Worm (Caenorhabditis elegans): ENCODE data around the gene Y49F6A.11.

Y49F6A.11 gene

DNA sequence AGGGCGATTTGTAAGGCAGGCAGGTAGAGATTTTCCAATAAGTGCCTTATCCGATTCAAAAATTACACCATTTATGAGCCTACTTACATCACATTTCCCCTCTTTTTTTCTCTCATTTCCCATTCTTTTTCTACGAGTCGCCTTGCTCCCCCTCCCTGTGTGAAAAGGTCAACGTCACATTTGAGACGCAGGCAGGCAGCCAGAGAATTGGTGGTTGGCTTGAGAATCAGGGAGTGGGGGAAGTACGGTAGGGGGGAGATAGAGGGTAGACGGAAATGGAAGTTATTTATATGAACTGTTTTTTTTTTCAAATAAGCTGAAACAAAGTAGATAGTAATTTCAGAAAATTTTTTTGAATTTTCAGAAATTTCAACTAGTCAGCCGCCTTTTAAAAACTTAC lies 18.0 kb upstream of the Y49F6A.11 start:
- TF ChIP-seq gei-8 (GFP tag; optimal IDR thresholded peaks at IDR 0.05), result no peak
- TF ChIP-seq mes-2 (tag; optimal IDR thresholded peaks at IDR 0.05; ENCODE audit: poor library complexity, severe bottlenecking), result peak; percentile 1
- TF ChIP-seq unc-62 (GFP tag; optimal IDR thresholded peaks at IDR 0.05 in 1 of 2), result peak in 1 of 2 experiments; percentile 5
- TF ChIP-seq unc-62 (tag; optimal IDR thresholded peaks at IDR 0.05), result no peak
- TF ChIP-seq duxl-1 (tag; optimal IDR thresholded peaks at IDR 0.05; ENCODE audit: poor library complexity), result peak; percentile 86

DNA sequence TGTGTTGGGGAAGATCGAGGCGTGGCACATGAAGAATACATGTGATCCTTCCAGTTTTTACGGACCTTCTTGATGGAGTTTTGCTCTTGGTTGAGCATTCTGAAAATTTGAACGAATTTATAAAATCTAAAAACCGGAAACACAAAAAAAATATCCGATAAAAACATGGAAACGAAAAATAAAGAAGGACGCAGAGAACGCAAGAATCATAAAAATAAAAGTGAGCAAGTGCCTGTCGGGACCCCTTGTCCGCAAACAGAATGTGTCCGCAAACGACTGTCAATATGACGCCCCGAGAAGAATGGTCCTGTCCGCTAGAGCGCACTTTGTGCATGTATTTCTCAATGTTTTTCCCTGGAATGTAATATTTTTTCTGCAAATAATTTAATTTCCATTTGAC lies 11.1 kb upstream of the Y49F6A.11 start, which contains the start of gene Y49F6A.5:
Y49F6A.5 (minus strand) TSS at position 101 of the 400 bp plus-strand sequence.
- TF ChIP-seq nhr-42 (GFP tag; IDR thresholded peaks at IDR 0.05) (no peak), nhr-48 (tag; optimal IDR thresholded peaks at IDR 0.05) (no peak), php-3 (GFP tag; IDR thresholded peaks at IDR 0.05) (no peak), egl-27 (tag; optimal IDR thresholded peaks at IDR 0.05) (no peak), T20F7.1 (GFP tag; optimal IDR thresholded peaks at IDR 0.05) (no peak), zfp-2 (tag; optimal IDR thresholded peaks at IDR 0.05) (no peak), jun-1 (tag; optimal IDR thresholded peaks at IDR 0.05) (no peak), ceh-82 (tag; optimal IDR thresholded peaks at IDR 0.05) (no peak), lin-13 (GFP tag; optimal IDR thresholded peaks at IDR 0.05) (no peak), nhr-102 (tag; optimal IDR thresholded peaks at IDR 0.05) (no peak), unc-62 (GFP tag; optimal IDR thresholded peaks at IDR 0.05 in 1 of 2) (no peak), unc-62 (tag; optimal IDR thresholded peaks at IDR 0.05) (no peak), F37D6.2 (tag; optimal IDR thresholded peaks at IDR 0.05) (no peak), snpc-1.2 (GFP tag; IDR thresholded peaks at IDR 0.05) (no peak), zag-1 (tag; optimal IDR thresholded peaks at IDR 0.05) (no peak), dmd-8 (GFP tag; IDR thresholded peaks at IDR 0.05) (no peak), ceh-62 (tag; optimal IDR thresholded peaks at IDR 0.05) (no peak), F49E8.2 (tag; optimal IDR thresholded peaks at IDR 0.05; ENCODE audit: borderline replicate concordance) (no peak)

DNA sequence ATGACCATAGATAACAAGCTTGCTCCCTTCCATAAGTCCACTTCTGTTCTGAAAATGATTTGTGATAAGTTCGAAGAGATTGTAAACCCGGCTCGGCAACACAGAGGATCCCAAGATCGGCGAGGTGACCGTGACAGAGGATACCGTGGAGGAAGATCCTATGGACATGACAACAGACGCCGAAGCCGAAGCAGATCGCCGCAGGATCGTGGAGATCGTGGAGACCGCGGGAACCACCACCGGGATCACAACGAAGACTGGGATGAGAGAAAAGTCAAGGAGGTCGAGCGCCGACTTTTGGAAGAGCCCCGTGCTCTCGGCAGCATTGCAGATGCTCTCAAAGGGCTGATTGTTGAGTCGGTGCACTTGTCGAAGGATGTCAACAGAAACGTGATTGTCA lies 6.0 kb upstream of the Y49F6A.11 start:
- no peak for TF ChIP-seq ztf-11 (tag; optimal IDR thresholded peaks at IDR 0.05)
- peak; percentile 76 for TF ChIP-seq set-16 (GFP tag; IDR thresholded peaks at IDR 0.05)

DNA sequence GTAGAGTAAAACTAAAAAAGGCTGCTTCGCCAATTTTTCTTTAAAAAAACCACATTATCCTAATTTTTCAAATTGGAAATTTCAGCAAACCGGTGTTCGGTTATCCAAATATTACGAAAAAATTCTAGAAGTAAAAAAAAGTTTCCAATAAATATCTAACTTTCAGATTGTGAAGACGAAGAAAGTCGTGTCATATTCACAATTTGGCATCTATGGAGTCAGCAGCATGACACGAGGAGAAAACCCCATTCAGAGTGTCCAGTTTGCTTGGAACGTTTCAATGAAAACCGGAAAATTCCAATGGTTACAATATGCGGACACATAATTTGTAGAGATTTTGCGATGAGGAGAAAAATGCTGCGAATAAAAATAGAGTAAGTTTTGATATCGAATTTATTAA lies 3.3 kb downstream of the Y49F6A.11 start, which contains the start of gene Y49F6A.12:
Y49F6A.12 (plus strand) TSS at position 301 of the 400 bp plus-strand sequence.
- no peak for TF ChIP-seq snpc-1.2 (GFP tag; IDR thresholded peaks at IDR 0.05)
- TF ChIP-seq hlh-11 (tag; optimal IDR thresholded peaks at IDR 0.05), result no peak
- TF ChIP-seq unc-130 (GFP tag; optimal IDR thresholded peaks at IDR 0.05), result no peak
- TF ChIP-seq dpl-1 (GFP tag; optimal IDR thresholded peaks at IDR 0.05), result no peak
- TF ChIP-seq nhr-42 (GFP tag; IDR thresholded peaks at IDR 0.05), result no peak
- no peak for TF ChIP-seq D1046.2 (GFP tag; IDR thresholded peaks at IDR 0.05)
- TF ChIP-seq nhr-10 (tag; optimal IDR thresholded peaks at IDR 0.05), result no peak
- no peak for TF ChIP-seq nhr-25 (tag; optimal IDR thresholded peaks at IDR 0.05; ENCODE audit: borderline replicate concordance, insufficient read depth)
- TF ChIP-seq lin-13 (GFP tag; optimal IDR thresholded peaks at IDR 0.05), result no peak
- TF ChIP-seq unc-62 (GFP tag; optimal IDR thresholded peaks at IDR 0.05 in 1 of 2), result no peak
- TF ChIP-seq unc-62 (tag; optimal IDR thresholded peaks at IDR 0.05), result no peak
- TF ChIP-seq hmg-1.1 (GFP tag; IDR thresholded peaks at IDR 0.05), result no peak
- no peak for TF ChIP-seq daf-16 (GFP tag; optimal IDR thresholded peaks at IDR 0.05)
- no peak for TF ChIP-seq daf-16 (tag; optimal IDR thresholded peaks at IDR 0.05)
- TF ChIP-seq lsy-2 (tag; optimal IDR thresholded peaks at IDR 0.05), result no peak
- no peak for TF ChIP-seq mxl-3 (GFP tag; optimal IDR thresholded peaks at IDR 0.05)
- no peak for TF ChIP-seq nhr-6 (tag; optimal IDR thresholded peaks at IDR 0.05)

DNA sequence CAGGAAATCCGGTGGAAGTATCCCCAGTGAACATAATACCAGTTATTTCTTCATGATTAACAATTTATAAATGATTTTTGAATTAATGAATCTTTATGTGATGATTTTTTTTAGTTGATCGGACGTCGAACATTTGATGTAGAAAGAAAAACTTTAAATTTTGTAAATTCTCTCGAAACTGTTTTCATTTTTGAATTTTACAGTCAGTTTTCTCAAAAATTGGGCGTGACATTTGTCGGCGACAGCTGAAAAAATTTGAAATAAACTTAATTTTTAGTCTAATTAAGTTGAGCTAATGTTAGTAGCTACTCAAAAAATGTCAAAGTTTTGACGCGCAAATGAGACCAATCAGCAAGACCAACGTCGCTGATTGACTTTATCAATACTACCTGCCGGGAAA lies 15.2 kb downstream of the Y49F6A.11 start, which contains the start of gene srh-60:
srh-60 (plus strand) TSS at position 301 of the 400 bp plus-strand sequence.
- TF ChIP-seq gei-8 (GFP tag; optimal IDR thresholded peaks at IDR 0.05) (no peak), spr-1 (tag; optimal IDR thresholded peaks at IDR 0.05) (no peak), ceh-44 (GFP tag; IDR thresholded peaks at IDR 0.05) (no peak), lin-15B (tag; optimal IDR thresholded peaks at IDR 0.05) (no peak), ZK546.5 (tag; optimal IDR thresholded peaks at IDR 0.05) (no peak), lin-39 (tag; optimal IDR thresholded peaks at IDR 0.05) (no peak), unc-130 (GFP tag; optimal IDR thresholded peaks at IDR 0.05) (no peak), snpc-4 (tag; optimal IDR thresholded peaks at IDR 0.05) (no peak), daf-16 (GFP tag; optimal IDR thresholded peaks at IDR 0.05) (no peak), daf-16 (tag; optimal IDR thresholded peaks at IDR 0.05) (no peak)
